Worm (Caenorhabditis elegans) whole organism, dauer: ENCODE results near the gene unc-42.

Experiments
- unc-62 ChIP-seq: sonication (generic microtip); optimal IDR thresholded peaks from 2 replicates; lab custom pipeline; 2017; ENCODE audit warnings: missing biosample characterization, missing genetic modification reagents, missing genetic modification characterization

unc-42 gene

DNA sequence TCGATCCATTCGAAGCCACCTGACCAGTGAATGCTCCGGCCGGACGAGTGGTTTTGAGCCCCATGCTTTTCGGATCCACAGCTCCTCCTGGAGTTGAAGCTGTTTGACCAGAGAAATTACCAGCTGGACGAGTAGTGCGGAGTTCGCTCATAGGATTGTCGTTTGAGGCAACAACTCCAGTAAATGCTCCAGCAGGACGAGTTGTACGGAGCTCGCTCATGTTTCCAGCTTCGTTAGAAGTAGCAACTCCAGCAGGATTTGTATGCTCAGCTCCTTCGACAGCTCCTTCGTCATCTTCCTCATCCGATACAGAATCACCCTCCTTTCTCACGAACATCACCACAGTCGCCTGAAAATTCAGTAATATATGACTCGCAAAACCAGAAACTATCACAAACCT lies 15.6 kb downstream of the unc-42 start:
- TF ChIP-seq unc-62 (GFP tag; lab: Kevin White, UChicago): no peak

- TF ChIP-seq unc-62 (GFP tag; lab: Kevin White, UChicago): no peak
These were observed 16.3 kb downstream of the unc-42 start, which contains the start of gene F58E6.6 for ce11 chrV:9752918-9753317. Gene F58E6.6, minus strand, starts transcription at chrV:9753018.

ce11 chrV:9750308-9750707 lies 18.9 kb downstream of the unc-42 start, which contains the start of gene F58E6.4:
Gene F58E6.4, minus strand, starts transcription at chrV:9750408.
- TF ChIP-seq unc-62 (GFP tag; lab: Kevin White, UChicago): no peak

ce11 chrV:9744934-9745333 lies 24.3 kb downstream of the unc-42 start, which contains the start of gene F58E6.13:
Gene F58E6.13, plus strand, starts transcription at chrV:9745234.
- TF ChIP-seq unc-62 (GFP tag; lab: Kevin White, UChicago): no peak

DNA sequence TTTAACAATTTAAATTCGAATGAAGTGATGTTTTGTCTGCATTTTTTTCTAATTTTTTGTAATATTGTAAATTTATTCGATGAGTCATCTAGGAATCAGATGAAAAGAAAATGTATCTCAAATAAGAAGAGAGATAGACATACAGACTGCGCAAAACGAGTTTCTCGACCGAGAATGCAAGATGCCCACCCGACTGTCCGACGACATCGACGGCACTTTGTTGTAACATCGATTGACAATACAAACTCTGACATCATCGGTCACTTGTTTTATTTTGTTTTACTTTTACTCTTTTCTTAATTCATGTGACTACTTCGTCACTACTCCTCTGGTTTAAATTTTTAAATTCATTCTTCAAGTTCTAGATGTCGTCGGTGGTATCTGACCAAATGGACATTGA lies 28.3 kb downstream of the unc-42 start, which contains the start of gene sta-2:
sta-2 (plus strand) TSS at position 349 of the 400 bp plus-strand sequence.
- TF ChIP-seq unc-62 (GFP tag; lab: Kevin White, UChicago): no peak

ce11 chrV:9739402-9739801 lies 29.8 kb downstream of the unc-42 start, which contains the start of gene marc-1:
Gene marc-1, plus strand, starts transcription at chrV:9739702.
- no peak for TF ChIP-seq unc-62 (GFP tag; lab: Kevin White, UChicago)

DNA sequence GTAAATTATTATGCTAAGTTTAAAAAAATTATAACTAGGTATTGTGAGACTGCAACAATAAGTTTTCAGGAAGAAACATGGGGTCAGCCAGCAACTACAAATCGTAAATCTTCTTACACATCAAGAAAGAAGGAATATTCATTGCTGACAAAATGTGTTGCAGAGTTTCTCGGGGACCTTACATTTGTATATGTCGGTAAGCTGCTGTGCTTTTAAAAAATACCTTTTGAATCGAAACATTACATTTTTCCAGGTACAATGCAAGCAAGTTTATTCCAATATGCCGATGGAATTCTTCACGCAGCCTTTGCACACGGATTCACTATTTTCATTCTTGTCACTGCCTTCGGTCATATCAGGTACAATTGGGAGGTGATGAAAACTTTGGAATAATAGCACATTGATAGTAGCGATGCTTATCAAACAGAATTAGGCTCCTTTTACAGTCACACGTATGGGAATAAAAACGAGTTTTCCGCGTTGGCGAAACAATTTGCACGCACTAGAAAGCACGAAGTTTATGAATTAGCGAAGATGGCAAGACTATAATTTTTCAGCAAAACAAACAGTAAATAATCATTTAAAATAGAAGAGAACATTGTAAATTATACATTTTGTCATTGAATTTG lies 31.0 kb downstream of the unc-42 start:
- no peak for TF ChIP-seq unc-62 (GFP tag; lab: Kevin White, UChicago)

DNA sequence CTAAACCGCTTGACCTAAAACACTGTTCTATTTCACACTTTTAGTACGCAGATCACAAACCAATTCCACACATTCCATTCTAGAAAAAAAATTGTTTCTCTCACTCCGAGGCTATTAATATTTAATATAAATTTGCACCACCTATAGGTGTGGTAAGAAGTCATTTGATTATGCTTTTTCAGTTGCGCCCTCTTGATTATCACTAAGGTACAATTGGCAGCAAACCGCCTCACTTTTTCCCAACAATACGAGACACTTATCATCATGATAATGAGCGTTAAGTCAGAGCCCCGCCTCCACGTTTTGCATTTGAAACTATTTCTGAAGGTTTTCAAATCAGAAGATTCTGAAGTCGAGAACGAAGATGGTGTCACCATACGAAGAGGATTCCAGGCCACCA lies 31.9 kb downstream of the unc-42 start, which contains the start of gene aqp-4:
aqp-4 (plus strand) TSS at position 270 of the 400 bp plus-strand sequence.
- no peak for TF ChIP-seq unc-62 (GFP tag; lab: Kevin White, UChicago)

ce11 chrV:9733920-9734454 lies 35.2 kb downstream of the unc-42 start, which contains the start of gene cal-7:
Gene cal-7, plus strand, starts transcription at chrV:9734103.
- no peak for TF ChIP-seq unc-62 (GFP tag; lab: Kevin White, UChicago)

ce11 chrV:9731852-9732251 lies 37.3 kb downstream of the unc-42 start:
- no peak for TF ChIP-seq unc-62 (GFP tag; lab: Kevin White, UChicago)

ce11 chrV:9730743-9731706 lies 38.2 kb downstream of the unc-42 start:
- TF ChIP-seq unc-62 (GFP tag; lab: Kevin White, UChicago): peak; percentile 28

DNA sequence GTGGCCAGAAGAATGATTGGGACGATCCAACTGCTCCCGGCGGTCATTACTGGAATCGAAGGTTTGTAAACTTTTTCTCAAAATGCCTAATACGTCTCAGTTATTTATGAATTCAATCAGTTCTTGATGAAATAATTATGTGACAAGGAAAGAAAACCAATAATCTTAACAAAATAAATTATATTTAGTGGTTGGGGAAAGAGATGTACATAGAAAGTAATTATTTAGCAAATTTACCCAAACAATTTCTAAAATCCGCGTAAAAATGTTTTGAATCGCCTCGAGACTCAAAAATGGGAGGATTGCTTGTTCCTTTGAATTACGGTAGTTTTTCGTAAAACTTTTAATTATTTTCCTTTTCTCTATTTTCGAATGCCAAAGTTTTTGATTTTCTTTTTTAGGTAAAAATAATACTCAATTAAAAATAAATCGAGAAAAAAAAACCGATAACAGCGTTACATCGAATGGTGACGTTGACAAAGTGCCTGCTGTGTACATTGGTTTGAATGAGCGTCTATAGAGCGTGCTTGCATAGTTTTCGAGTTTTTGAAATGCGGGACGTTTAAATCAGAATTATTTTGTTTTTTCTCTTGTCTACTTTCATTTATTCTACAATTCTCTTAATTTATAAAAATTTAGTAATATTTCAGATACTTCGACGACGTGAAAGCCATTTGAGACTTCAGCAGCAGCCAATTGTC lies 39.6 kb downstream of the unc-42 start, which contains the start of the genes aagr-3 and drap-1:
aagr-3 (minus strand) TSS at position 51 of the 701 bp plus-strand sequence.
drap-1 (plus strand) TSS at position 645 of the 701 bp plus-strand sequence.
- TF ChIP-seq unc-62 (GFP tag; lab: Kevin White, UChicago): no peak

DNA sequence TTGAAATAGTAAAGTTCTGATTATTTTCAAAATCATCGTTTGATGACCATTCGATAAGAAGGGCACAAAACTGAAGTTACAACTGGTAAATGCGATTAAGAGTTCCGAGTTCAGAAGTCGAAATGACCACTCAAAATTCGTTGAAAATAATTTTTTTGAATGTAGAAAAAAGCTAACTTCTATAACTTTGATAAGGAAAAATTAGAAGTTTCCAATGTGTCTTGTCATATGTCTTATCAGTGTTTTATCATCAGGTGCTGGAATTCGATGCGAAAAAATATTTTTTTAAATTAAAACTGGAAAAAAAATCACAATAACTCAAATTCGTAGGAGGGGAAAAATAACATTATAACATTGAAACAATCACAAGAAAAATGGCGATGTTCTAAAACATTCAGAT lies 43.5 kb downstream of the unc-42 start:
- TF ChIP-seq unc-62 (GFP tag; lab: Kevin White, UChicago): no peak

ce11 chrV:9724021-9724671 lies 45.0 kb downstream of the unc-42 start, which contains the start of gene slcr-46.3:
Gene slcr-46.3, minus strand, starts transcription at chrV:9724106.
- no peak for TF ChIP-seq unc-62 (GFP tag; lab: Kevin White, UChicago)
